Worm (Caenorhabditis elegans): ENCODE data around the gene iff-1.

Gene iff-1

ce11 chrIII:9735857-9736256, 11.1 kb downstream of the iff-1 start, which contains the start of gene dao-6:
TSS of gene dao-6 (minus strand) at chrIII:9736201.
- TF ChIP-seq pha-4 (tag; optimal IDR thresholded peaks at IDR 0.05), result peak; percentile 97
- TF ChIP-seq snpc-4 (tag; optimal IDR thresholded peaks at IDR 0.05), result no peak
- TF ChIP-seq nhr-43 (tag; optimal IDR thresholded peaks at IDR 0.05; ENCODE audit: poor library complexity, severe bottlenecking), result no peak
- TF ChIP-seq egl-27 (tag; optimal IDR thresholded peaks at IDR 0.05), result no peak
- no peak for TF ChIP-seq lin-39 (tag; optimal IDR thresholded peaks at IDR 0.05)
- no peak for TF ChIP-seq eor-1 (tag; optimal IDR thresholded peaks at IDR 0.05)

ce11 chrIII:9734030-9734429, 13.0 kb downstream of the iff-1 start:
- no peak for TF ChIP-seq daf-12 (tag; optimal IDR thresholded peaks at IDR 0.05)
- TF ChIP-seq R02D3.7 (tag; optimal IDR thresholded peaks at IDR 0.05), result no peak
- no peak for TF ChIP-seq ceh-9 (tag; optimal IDR thresholded peaks at IDR 0.05)
- TF ChIP-seq elt-2 (tag; optimal IDR thresholded peaks at IDR 0.05), result no peak
- TF ChIP-seq ZK546.5 (tag; optimal IDR thresholded peaks at IDR 0.05), result no peak
- TF ChIP-seq sea-2 (GFP tag; optimal IDR thresholded peaks at IDR 0.05), result no peak
- no peak for TF ChIP-seq pha-4 (tag; optimal IDR thresholded peaks at IDR 0.05)
- no peak for TF ChIP-seq fkh-10 (GFP tag; optimal IDR thresholded peaks at IDR 0.05)
- no peak for TF ChIP-seq ceh-16 (tag; optimal IDR thresholded peaks at IDR 0.05)
- TF ChIP-seq elt-1 (tag; optimal IDR thresholded peaks at IDR 0.05), result no peak
- no peak for TF ChIP-seq nhr-25 (tag; optimal IDR thresholded peaks at IDR 0.05)
- TF ChIP-seq jun-1 (tag; optimal IDR thresholded peaks at IDR 0.05), result no peak
- TF ChIP-seq elt-3 (tag; optimal IDR thresholded peaks at IDR 0.05), result no peak
- no peak for TF ChIP-seq snpc-4 (tag; optimal IDR thresholded peaks at IDR 0.05)
- TF ChIP-seq ama-1 (optimal IDR thresholded peaks at IDR 0.05), result no peak
- TF ChIP-seq nhr-11 (tag; optimal IDR thresholded peaks at IDR 0.05), result no peak
- no peak for TF ChIP-seq hmg-11 (tag; optimal IDR thresholded peaks at IDR 0.05)
- no peak for TF ChIP-seq eor-1 (tag; optimal IDR thresholded peaks at IDR 0.05)

- no peak for TF ChIP-seq jun-1 (tag; optimal IDR thresholded peaks at IDR 0.05)
- TF ChIP-seq unc-39 (tag; optimal IDR thresholded peaks at IDR 0.05), result no peak
- peak; percentile 2 for TF ChIP-seq nhr-25 (tag; optimal IDR thresholded peaks at IDR 0.05)
- peak; percentile 63 for TF ChIP-seq nhr-23 (tag; optimal IDR thresholded peaks at IDR 0.05)
Measured at ce11 chrIII:9733333-9733732, 13.7 kb downstream of the iff-1 start.

ce11 chrIII:9731313-9731912, 15.6 kb downstream of the iff-1 start:
- TF ChIP-seq lin-39 (tag; optimal IDR thresholded peaks at IDR 0.05) (peak; percentile 66), sea-2 (GFP tag; optimal IDR thresholded peaks at IDR 0.05) (no peak), zag-1 (tag; optimal IDR thresholded peaks at IDR 0.05) (no peak), ztf-11 (tag; optimal IDR thresholded peaks at IDR 0.05) (no peak), aly-2 (tag; optimal IDR thresholded peaks at IDR 0.05) (no peak), nhr-25 (tag; optimal IDR thresholded peaks at IDR 0.05) (no peak), unc-62 (GFP tag; optimal IDR thresholded peaks at IDR 0.05) (peak; percentile 42), fkh-2 (tag; optimal IDR thresholded peaks at IDR 0.05) (no peak)

ce11 chrIII:9730407-9730806, 16.6 kb downstream of the iff-1 start:
- TF ChIP-seq fos-1 (tag; optimal IDR thresholded peaks at IDR 0.05), result no peak
- TF ChIP-seq fkh-10 (GFP tag; optimal IDR thresholded peaks at IDR 0.05), result no peak
- TF ChIP-seq unc-62 (GFP tag; optimal IDR thresholded peaks at IDR 0.05), result no peak
- no peak for TF ChIP-seq ztf-11 (tag; optimal IDR thresholded peaks at IDR 0.05)
- TF ChIP-seq tbx-2 (tag; optimal IDR thresholded peaks at IDR 0.05), result no peak
- TF ChIP-seq lsy-12 (tag; optimal IDR thresholded peaks at IDR 0.05), result no peak
- TF ChIP-seq daf-12 (tag; optimal IDR thresholded peaks at IDR 0.05), result no peak
- TF ChIP-seq elt-1 (tag; optimal IDR thresholded peaks at IDR 0.05), result no peak
- TF ChIP-seq pqm-1 (tag; optimal IDR thresholded peaks at IDR 0.05), result no peak
- no peak for TF ChIP-seq nhr-12 (tag; optimal IDR thresholded peaks at IDR 0.05)
- no peak for TF ChIP-seq lin-39 (tag; optimal IDR thresholded peaks at IDR 0.05)
- no peak for TF ChIP-seq lin-15B (tag; optimal IDR thresholded peaks at IDR 0.05)

All from whole organism, L3 larva.